Worm (Caenorhabditis elegans): Measurements from ENCODE around the gene srp-1.

DNA sequence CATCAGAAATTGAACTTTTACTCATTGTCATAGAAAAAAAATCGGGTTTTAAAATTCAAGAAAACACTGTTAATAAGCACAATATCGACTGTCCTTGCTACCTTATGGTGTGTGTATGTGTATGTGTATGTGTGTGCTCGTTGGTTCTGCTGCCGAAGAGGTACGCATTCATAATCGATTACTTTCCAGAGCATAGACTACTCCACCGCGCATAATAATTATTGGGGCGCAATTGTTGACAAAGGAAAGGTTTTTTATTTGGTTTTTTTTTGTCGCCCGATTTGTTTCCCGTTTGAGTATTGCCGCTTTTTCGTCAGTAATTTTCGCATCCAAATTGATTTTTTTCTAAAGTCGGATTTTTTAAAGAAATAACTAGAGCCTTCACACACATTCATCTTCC lies 8.2 kb downstream of the srp-1 start, which contains the start of gene C05E4.15:
- no peak for TF ChIP-seq ceh-36 (tag; optimal IDR thresholded peaks at IDR 0.05)
- no peak for TF ChIP-seq ama-1 (optimal IDR thresholded peaks at IDR 0.05)
- no peak for TF ChIP-seq tra-4 (tag; optimal IDR thresholded peaks at IDR 0.05)
- no peak for TF ChIP-seq ceh-13 (GFP tag; optimal IDR thresholded peaks at IDR 0.05)
- TF ChIP-seq B0310.2 (tag; optimal IDR thresholded peaks at IDR 0.05) = no peak
- no peak for TF ChIP-seq hmbx-1 (tag; optimal IDR thresholded peaks at IDR 0.05)
- no peak for TF ChIP-seq tbx-11 (GFP tag; IDR thresholded peaks at IDR 0.05)
- TF ChIP-seq sea-1 (GFP tag; conservative IDR thresholded peaks at IDR 0.05) = no peak
- TF ChIP-seq ets-7 (tag; optimal IDR thresholded peaks at IDR 0.05) = no peak
- TF ChIP-seq hnd-1 (tag; optimal IDR thresholded peaks at IDR 0.05) = no peak
